Worm (Caenorhabditis elegans) whole organism, L4 larva: ENCODE results near the gene alg-1.

Source experiments
- F26F4.8 ChIP-seq: fragments of 200-800 bp; sonication (Bioruptor generic); conservative IDR thresholded peaks from 2 replicates; pipeline ENCODE4 v1.3.6; 2022; ENCODE audit warnings: missing genetic modification characterization, missing compliant biosample characterization
- T26A8.4 ChIP-seq: fragments of 200-800 bp; sonication (Bioruptor generic); IDR thresholded peaks from 2 replicates; pipeline ENCODE4 v1.3.6; 2022; ENCODE audit warnings: missing genetic modification characterization, missing compliant biosample characterization
- Y48G9A.11 ChIP-seq: fragments of 200-800 bp; sonication (Bioruptor generic); IDR thresholded peaks from 2 replicates; pipeline ENCODE4 v1.3.6; 2022; ENCODE audit warnings: missing genetic modification reagents, missing genetic modification characterization, missing compliant biosample characterization
- Y5F2A.4 ChIP-seq: fragments of 200-800 bp; sonication (Bioruptor generic); optimal IDR thresholded peaks from 2 replicates; lab custom pipeline; 2018; ENCODE audit warnings: mild to moderate bottlenecking, missing genetic modification characterization, missing compliant biosample characterization
- ZK546.5 ChIP-seq, 2 experiments: sonication (generic microtip); optimal IDR thresholded peaks; 2 replicates each; lab custom pipeline; 2017; ENCODE audit warnings: missing biosample characterization in 2 of 2, missing genetic modification characterization in 2 of 2
- aha-1 ChIP-seq: fragments of 150-350 bp; peaks from one replicate; lab custom pipeline; 2014; ENCODE audit warnings: missing biosample characterization, missing genetic modification characterization
- attf-4 ChIP-seq: sonication (generic microtip); optimal IDR thresholded peaks from 3 replicates; lab custom pipeline; 2017; ENCODE audit warnings: missing biosample characterization, missing genetic modification characterization
- ceh-20 ChIP-seq: fragments of 200-800 bp; sonication (Bioruptor generic); IDR thresholded peaks from 2 replicates; pipeline ENCODE4 v1.3.6; 2022; ENCODE audit warnings: missing genetic modification reagents, missing genetic modification characterization, missing compliant biosample characterization
- ceh-32 ChIP-seq: sonication (generic microtip); optimal IDR thresholded peaks from 2 replicates; lab custom pipeline; 2016; ENCODE audit warnings: mild to moderate bottlenecking, missing genetic modification characterization, missing compliant biosample characterization; ENCODE audit not compliant: poor library complexity
- ceh-44 ChIP-seq: fragments of 200-800 bp; sonication (Bioruptor generic); IDR thresholded peaks from 2 replicates; pipeline ENCODE4 v1.3.6; 2022; ENCODE audit warnings: missing genetic modification reagents, missing genetic modification characterization, missing compliant biosample characterization
- ceh-62 ChIP-seq: sonication (generic microtip); optimal IDR thresholded peaks from 2 replicates; lab custom pipeline; 2017; ENCODE audit warnings: missing biosample characterization, missing genetic modification characterization
- ceh-82 ChIP-seq: sonication (generic microtip); optimal IDR thresholded peaks from 2 replicates; lab custom pipeline; 2017; ENCODE audit warnings: missing biosample characterization, missing genetic modification characterization
- ces-1 ChIP-seq: fragments of 150-350 bp; sonication (generic microtip); optimal IDR thresholded peaks from 4 replicates; lab custom pipeline; 2014; ENCODE audit warnings: missing biosample characterization, missing genetic modification reagents, missing genetic modification characterization
- daf-16 ChIP-seq, 3 experiments: sonication (generic microtip); optimal IDR thresholded peaks; 2 replicates each; lab custom pipeline; 2016 to 2017; ENCODE audit warnings: missing genetic modification characterization in 3 of 3, missing genetic modification reagents in 3 of 3, mild to moderate bottlenecking in 2 of 3, missing compliant biosample characterization in 2 of 3, missing biosample characterization in 1 of 3, moderate library complexity in 1 of 3
- daf-8 ChIP-seq: fragments of 200-800 bp; sonication (Bioruptor generic); IDR thresholded peaks from 2 replicates; pipeline ENCODE4 v1.3.6; 2022; ENCODE audit warnings: missing genetic modification characterization, missing compliant biosample characterization
- dmd-8 ChIP-seq: fragments of 200-800 bp; sonication (Bioruptor generic); IDR thresholded peaks from 2 replicates; pipeline ENCODE4 v1.3.6; 2022; ENCODE audit warnings: missing genetic modification characterization, missing compliant biosample characterization
- dpl-1 ChIP-seq: fragments of 150-350 bp; optimal IDR thresholded peaks from 2 replicates; lab custom pipeline; 2014; ENCODE audit warnings: missing biosample characterization, missing genetic modification reagents, missing genetic modification characterization
- dve-1 ChIP-seq: sonication (generic microtip); optimal IDR thresholded peaks from 2 replicates; lab custom pipeline; 2017; ENCODE audit warnings: antibody characterized with exemption, mild to moderate bottlenecking, missing genetic modification characterization, missing compliant biosample characterization; ENCODE audit not compliant: insufficient read depth
- egl-27 ChIP-seq: sonication (generic microtip); optimal IDR thresholded peaks from 3 replicates; lab custom pipeline; 2017; ENCODE audit warnings: missing biosample characterization, missing genetic modification reagents, missing genetic modification characterization
- gei-8 ChIP-seq: fragments of 200-800 bp; sonication (Bioruptor generic); optimal IDR thresholded peaks from 2 replicates; lab custom pipeline; 2018; ENCODE audit warnings: mild to moderate bottlenecking, missing genetic modification characterization, missing compliant biosample characterization
- hif-1 ChIP-seq, 2 experiments: sonication (generic microtip); optimal IDR thresholded peaks; 2 replicates each; lab custom pipeline; 2016 to 2017; ENCODE audit warnings: missing compliant biosample characterization in 2 of 2, missing genetic modification characterization in 2 of 2, missing genetic modification reagents in 2 of 2, missing genotype in 2 of 2, mild to moderate bottlenecking in 1 of 2
- hlh-11 ChIP-seq: fragments of 200-800 bp; sonication (Bioruptor generic); optimal IDR thresholded peaks from 2 replicates; lab custom pipeline; 2018; ENCODE audit warnings: mild to moderate bottlenecking, missing genetic modification characterization, missing compliant biosample characterization
- hlh-30 ChIP-seq: sonication (generic microtip); optimal IDR thresholded peaks from 2 replicates; lab custom pipeline; 2017; ENCODE audit warnings: antibody characterized with exemption, mild to moderate bottlenecking, missing genetic modification characterization, missing compliant biosample characterization; ENCODE audit not compliant: insufficient read depth
- jun-1 ChIP-seq: fragments of 150-350 bp; optimal IDR thresholded peaks from 2 replicates; lab custom pipeline; 2014; ENCODE audit warnings: missing biosample characterization, missing genetic modification reagents, missing genetic modification characterization
- lir-3 ChIP-seq: sonication (generic microtip); optimal IDR thresholded peaks from 2 replicates; lab custom pipeline; 2016; ENCODE audit warnings: mild to moderate bottlenecking, missing genetic modification characterization, missing compliant biosample characterization
- madf-5 ChIP-seq, 2 experiments: fragments of 200-800 bp; sonication (Bioruptor generic); IDR thresholded peaks; 2 replicates each; pipeline ENCODE4 v1.3.6; 2022; ENCODE audit warnings: missing compliant biosample characterization in 2 of 2, missing genetic modification characterization in 2 of 2
- madf-9 ChIP-seq: fragments of 200-800 bp; sonication (Bioruptor generic); conservative IDR thresholded peaks from 2 replicates; pipeline ENCODE4 v1.3.6; 2022; ENCODE audit warnings: missing genetic modification reagents, missing genetic modification characterization, missing compliant biosample characterization
- mes-2 ChIP-seq: sonication (generic microtip); optimal IDR thresholded peaks from 2 replicates; lab custom pipeline; 2016; ENCODE audit warnings: missing genotype, mild to moderate bottlenecking, missing genetic modification characterization, missing compliant biosample characterization; ENCODE audit not compliant: poor library complexity, severe bottlenecking
- mxl-3 ChIP-seq: fragments of 200-800 bp; sonication (Bioruptor generic); optimal IDR thresholded peaks from 2 replicates; lab custom pipeline; 2018; ENCODE audit warnings: mild to moderate bottlenecking, missing genetic modification characterization, missing compliant biosample characterization
- nhr-11 ChIP-seq: fragments of 150-350 bp; optimal IDR thresholded peaks from 2 replicates; lab custom pipeline; 2014; ENCODE audit warnings: missing biosample characterization, missing genetic modification characterization
- nhr-41 ChIP-seq: fragments of 200-800 bp; sonication (Bioruptor generic); IDR thresholded peaks from 2 replicates; pipeline ENCODE4 v1.3.6; 2022; ENCODE audit warnings: missing genetic modification reagents, missing genetic modification characterization, missing compliant biosample characterization
- nhr-48 ChIP-seq: sonication (generic microtip); optimal IDR thresholded peaks from 2 replicates; lab custom pipeline; 2016; ENCODE audit warnings: mild to moderate bottlenecking, missing genetic modification characterization, missing compliant biosample characterization
- nhr-6 ChIP-seq: fragments of 150-350 bp; optimal IDR thresholded peaks from 2 replicates; lab custom pipeline; 2014; ENCODE audit warnings: missing biosample characterization, missing genetic modification characterization
- nhr-76 ChIP-seq: fragments of 150-350 bp; optimal IDR thresholded peaks from 2 replicates; lab custom pipeline; 2014; ENCODE audit warnings: missing biosample characterization, missing genetic modification characterization
- pqm-1 ChIP-seq: sonication (generic microtip); optimal IDR thresholded peaks from 2 replicates; lab custom pipeline; 2017; ENCODE audit warnings: missing biosample characterization, missing genetic modification characterization
- rbr-2 ChIP-seq: sonication (generic microtip); optimal IDR thresholded peaks from 2 replicates; lab custom pipeline; 2016; ENCODE audit warnings: missing genotype, missing genetic modification characterization, missing compliant biosample characterization
- saeg-2 ChIP-seq: fragments of 200-800 bp; sonication (Bioruptor generic); IDR thresholded peaks from 2 replicates; pipeline ENCODE4 v1.3.6; 2022; ENCODE audit warnings: missing genetic modification reagents, missing genetic modification characterization, missing compliant biosample characterization
- snpc-4 ChIP-seq: fragments of 150-350 bp; optimal IDR thresholded peaks from 2 replicates; lab custom pipeline; 2014; ENCODE audit warnings: missing biosample characterization, missing genetic modification characterization
- spr-1 ChIP-seq: sonication (generic microtip); optimal IDR thresholded peaks from 2 replicates; lab custom pipeline; 2016; ENCODE audit warnings: mild to moderate bottlenecking, missing genetic modification characterization, missing compliant biosample characterization
- tra-1 ChIP-seq: fragments of 200-800 bp; sonication (Bioruptor generic); IDR thresholded peaks from 2 replicates; pipeline ENCODE4 v1.3.6; 2022; ENCODE audit warnings: missing genetic modification reagents, missing genetic modification characterization, missing compliant biosample characterization
- unc-62 ChIP-seq, 3 experiments: fragments of 150-350 bp in 1 of 3; sonication (generic microtip); optimal IDR thresholded peaks in 2 of 3; peaks in 1 of 3; 1 replicate in 1 of 3; 2 replicates in 2 of 3; lab custom pipeline; 2014 to 2017; ENCODE audit warnings: missing biosample characterization in 3 of 3, missing genetic modification characterization in 3 of 3, missing genetic modification reagents in 3 of 3, missing genotype in 1 of 3
- vab-7 ChIP-seq: fragments of 200-800 bp; sonication (Bioruptor generic); IDR thresholded peaks from 2 replicates; pipeline ENCODE4 v1.3.6; 2022; ENCODE audit warnings: missing genetic modification reagents, missing genetic modification characterization, missing compliant biosample characterization
- zfp-3 ChIP-seq: fragments of 200-800 bp; sonication (Bioruptor generic); conservative IDR thresholded peaks from 2 replicates; pipeline ENCODE4 v1.3.6; 2022; ENCODE audit warnings: missing genetic modification reagents, missing genetic modification characterization, missing compliant biosample characterization
- zip-11 ChIP-seq: fragments of 200-800 bp; sonication (Bioruptor generic); IDR thresholded peaks from 2 replicates; pipeline ENCODE4 v1.3.6; 2022; ENCODE audit warnings: missing genetic modification characterization, missing compliant biosample characterization
- zip-2 ChIP-seq: fragments of 150-350 bp; optimal IDR thresholded peaks from 2 replicates; lab custom pipeline; 2014; ENCODE audit warnings: missing biosample characterization, missing genetic modification characterization
- ztf-11 ChIP-seq: fragments of 150-350 bp; optimal IDR thresholded peaks from 2 replicates; lab custom pipeline; 2014; ENCODE audit warnings: missing biosample characterization, missing genetic modification characterization
- ztf-7 ChIP-seq: fragments of 150-350 bp; optimal IDR thresholded peaks from 2 replicates; lab custom pipeline; 2014; ENCODE audit warnings: missing biosample characterization, missing genetic modification characterization

alg-1 gene

DNA sequence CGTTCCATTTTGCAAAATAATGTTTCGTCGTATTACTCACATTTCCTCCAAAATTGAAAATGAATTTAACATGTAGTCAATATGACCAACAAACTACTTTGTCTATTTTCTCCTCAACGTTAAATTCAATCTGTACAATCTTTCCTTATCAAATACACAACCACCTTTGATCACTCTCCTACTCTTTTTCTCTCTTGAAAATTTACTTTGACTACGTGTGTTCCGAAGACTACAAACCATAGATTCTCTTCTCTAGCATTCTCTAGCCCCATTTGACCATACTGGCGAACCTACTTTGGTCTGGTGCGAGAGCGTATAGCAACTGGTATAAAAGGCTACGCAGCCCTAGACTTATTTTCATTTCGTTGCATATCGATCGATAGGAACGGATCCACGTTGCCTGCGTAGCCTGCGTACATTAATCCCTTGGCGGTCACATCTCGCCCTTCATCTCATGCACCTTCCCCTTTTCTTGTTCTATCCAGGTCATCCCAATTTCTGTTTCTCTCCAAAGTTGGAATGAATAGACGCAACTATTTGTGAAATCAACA, 51.4 kb downstream of the alg-1 start (continued):
- TF ChIP-seq daf-8 (GFP tag; lab: Robert Waterston, UW): no peak
- no peak for TF ChIP-seq nhr-76 (tag; lab: Kevin White, UChicago)
- peak; percentile 68 for TF ChIP-seq dve-1 (tag; lab: Kevin White, UChicago)
- peak; percentile 47 for TF ChIP-seq hlh-11 (tag; lab: Kevin White, UChicago)
- TF ChIP-seq daf-16 (GFP tag; optimal IDR thresholded peaks at IDR 0.05; lab: Kevin White, UChicago): no peak
- TF ChIP-seq daf-16 (tag; optimal IDR thresholded peaks at IDR 0.05; lab: Kevin White, UChicago): peak; percentile 67
- TF ChIP-seq attf-4 (tag; lab: Kevin White, UChicago): no peak

DNA sequence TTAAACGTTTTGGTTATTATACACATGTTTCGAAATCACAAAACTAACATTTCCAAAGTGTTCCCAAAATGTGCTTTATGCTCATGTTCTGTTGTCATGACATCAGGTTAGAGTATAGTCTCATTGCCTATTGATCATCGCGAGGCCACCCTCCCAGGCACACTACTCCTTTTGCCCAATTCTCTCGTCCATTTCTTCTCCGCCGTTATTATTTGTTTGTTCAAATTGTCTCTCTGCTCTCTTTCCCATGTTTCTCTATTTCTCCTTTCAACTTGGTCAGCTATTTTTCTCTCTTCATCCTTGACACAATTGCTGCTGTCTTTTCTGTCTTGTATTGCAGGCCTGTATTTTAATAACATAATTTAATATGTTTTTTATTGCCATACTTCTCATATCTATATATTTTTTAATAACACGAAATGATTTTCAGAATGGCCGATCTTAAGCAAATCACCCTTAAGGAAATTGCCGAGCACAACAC, 52.6 kb downstream of the alg-1 start, which contains the start of gene cytb-5.1:
TSS of gene cytb-5.1 (plus strand) at position 431 of the 481 bp plus-strand sequence.
- TF ChIP-seq spr-1 (tag; lab: Kevin White, UChicago): no peak
- no peak for TF ChIP-seq lir-3 (tag; lab: Kevin White, UChicago)
- TF ChIP-seq egl-27: no peak
- TF ChIP-seq snpc-4: no peak
- no peak for TF ChIP-seq zfp-3 (GFP tag; lab: Robert Waterston, UW)
- TF ChIP-seq Y5F2A.4: no peak
- no peak for TF ChIP-seq zip-2 (tag; lab: Kevin White, UChicago)
- TF ChIP-seq dmd-8: no peak
- peak; percentile 34 for TF ChIP-seq nhr-48 (tag; lab: Kevin White, UChicago)
- TF ChIP-seq gei-8 (GFP tag; lab: Kevin White, UChicago): no peak
- peak; percentile 30 for TF ChIP-seq mes-2
- TF ChIP-seq ZK546.5 (tag; optimal IDR thresholded peaks at IDR 0.05; lab: Kevin White, UChicago): no peak
- no peak for TF ChIP-seq Y48G9A.11 (GFP tag; lab: Robert Waterston, UW)
- TF ChIP-seq ztf-7: no peak
- TF ChIP-seq dve-1 (tag; lab: Kevin White, UChicago): peak; percentile 68
- TF ChIP-seq rbr-2: peak; percentile 16
- peak; percentile 67 for TF ChIP-seq nhr-6 (tag; lab: Kevin White, UChicago)
- no peak for TF ChIP-seq nhr-41 (GFP tag; lab: Robert Waterston, UW)
- peak; percentile 18 for TF ChIP-seq mxl-3 (GFP tag; lab: Kevin White, UChicago)
- no peak for TF ChIP-seq nhr-76 (tag; lab: Kevin White, UChicago)
- no peak for TF ChIP-seq madf-9
- no peak for TF ChIP-seq ztf-11 (tag; lab: Kevin White, UChicago)
- TF ChIP-seq ceh-82 (tag; lab: Kevin White, UChicago): no peak
- TF ChIP-seq hlh-30: peak; percentile 71
- TF ChIP-seq unc-62 (GFP tag; optimal IDR thresholded peaks at IDR 0.05 in 1 of 2; lab: Kevin White, UChicago): peak in 1 of 2 experiments; percentile 70
- no peak for TF ChIP-seq unc-62 (tag; optimal IDR thresholded peaks at IDR 0.05; lab: Kevin White, UChicago)
- peak; percentile 39 for TF ChIP-seq aha-1
- TF ChIP-seq ces-1 (GFP tag; lab: Kevin White, UChicago): no peak
- TF ChIP-seq daf-8 (GFP tag; lab: Robert Waterston, UW): no peak
- peak in 1 of 2 experiments; percentile 7 for TF ChIP-seq daf-16 (GFP tag; optimal IDR thresholded peaks at IDR 0.05; lab: Kevin White, UChicago)
- TF ChIP-seq daf-16 (tag; optimal IDR thresholded peaks at IDR 0.05; lab: Kevin White, UChicago): peak; percentile 86
- TF ChIP-seq ceh-32: no peak
- peak in 1 of 2 experiments; percentile 2 for TF ChIP-seq hif-1 (tag; optimal IDR thresholded peaks at IDR 0.05; lab: Kevin White, UChicago)
- peak; percentile 15 for TF ChIP-seq nhr-11
- no peak for TF ChIP-seq ceh-44 (GFP tag; lab: Robert Waterston, UW)
- no peak for TF ChIP-seq madf-5 (GFP tag; IDR thresholded peaks at IDR 0.05; lab: Robert Waterston, UW)
- no peak for TF ChIP-seq jun-1 (tag; lab: Kevin White, UChicago)
- no peak for TF ChIP-seq dpl-1 (GFP tag; lab: Kevin White, UChicago)
- no peak for TF ChIP-seq ceh-62 (tag; lab: Kevin White, UChicago)
- TF ChIP-seq ceh-20: no peak
- no peak for TF ChIP-seq vab-7
- TF ChIP-seq saeg-2 (GFP tag; lab: Robert Waterston, UW): no peak
- TF ChIP-seq pqm-1 (tag; lab: Kevin White, UChicago): peak; percentile 69
- no peak for TF ChIP-seq tra-1 (GFP tag; lab: Robert Waterston, UW)
- no peak for TF ChIP-seq zip-11
- no peak for TF ChIP-seq T26A8.4 (GFP tag; lab: Robert Waterston, UW)
- no peak for TF ChIP-seq F26F4.8 (GFP tag; lab: Robert Waterston, UW)
